Fruit fly (Drosophila melanogaster): ENCODE measurements around the gene NijA.

The NijA gene

dm6 chr3L:10683899-10684340 is 12.8 kb downstream of the NijA start (continued):
- TF ChIP-seq NC2β (GFP tag; optimal IDR thresholded peaks at IDR 0.05) (peak; percentile 22), Tbp (GFP tag; optimal IDR thresholded peaks at IDR 0.05) (no peak), gsb (GFP tag; IDR thresholded peaks at IDR 0.05) (peak; percentile 51; the same call in 1 of the 2 replicates), Vsx1 (GFP tag; optimal IDR thresholded peaks at IDR 0.05) (peak; percentile 61), Usf (GFP tag; optimal IDR thresholded peaks at IDR 0.05) (peak; percentile 33), CG12942 (GFP tag; optimal IDR thresholded peaks at IDR 0.05) (peak; percentile 41), Doc3 (GFP tag; IDR thresholded peaks at IDR 0.05; ENCODE audit: partially characterized antibody) (no peak), CG11695 (GFP tag; IDR thresholded peaks at IDR 0.05) (peak; percentile 79), E2f1 (GFP tag; IDR thresholded peaks at IDR 0.05) (peak; percentile 56), CG12219 (GFP tag; optimal IDR thresholded peaks at IDR 0.05) (no peak), CG5245 (GFP tag; optimal IDR thresholded peaks at IDR 0.05) (peak; percentile 28), gfzf (GFP tag; optimal IDR thresholded peaks at IDR 0.05) (no peak), CG8089 (GFP tag; optimal IDR thresholded peaks at IDR 0.05) (no peak), dmrt99B (tag; optimal IDR thresholded peaks at IDR 0.05) (peak; percentile 86), gt (GFP tag; IDR thresholded peaks at IDR 0.05) (peak; percentile 41; the same call in 1 of the 2 replicates), Oaz (GFP tag; IDR thresholded peaks at IDR 0.05) (peak; percentile 69), otp (GFP tag; IDR thresholded peaks at IDR 0.05) (peak; percentile 60; the same call in 1 of the 3 replicates), pho (GFP tag; optimal IDR thresholded peaks at IDR 0.05) (peak; percentile 44), trem (tag; optimal IDR thresholded peaks at IDR 0.05) (peak; percentile 53), CG32772 (GFP tag; IDR thresholded peaks at IDR 0.05) (peak; percentile 70), seq (GFP tag; IDR thresholded peaks at IDR 0.05) (0 out of 2 replicates have a peak, but pooled peaks have one; percentile 65), Hr78 (GFP tag; optimal IDR thresholded peaks at IDR 0.05) (peak in 1 of 2 experiments; percentile 19), Hey (tag; optimal IDR thresholded peaks at IDR 0.05) (no peak), dmrt11E (tag; optimal IDR thresholded peaks at IDR 0.05) (no peak), gce (GFP tag; IDR thresholded peaks at IDR 0.05) (no peak; the same call in 2 of the 3 replicates), Neu2 (GFP tag; optimal IDR thresholded peaks at IDR 0.05; ENCODE audit: borderline replicate concordance) (no peak), CG6272 (GFP tag; IDR thresholded peaks at IDR 0.05) (peak; percentile 27; the same call in 1 of the 2 replicates), fd96Cb (tag; optimal IDR thresholded peaks at IDR 0.05) (peak; percentile 79), CG2116 (GFP tag; optimal IDR thresholded peaks at IDR 0.05) (peak; percentile 31), lola (GFP tag; optimal IDR thresholded peaks at IDR 0.05) (peak in 1 of 3 experiments; percentile 23), ci (GFP tag; IDR thresholded peaks at IDR 0.05) (peak; percentile 79), CG3995 (GFP tag; optimal IDR thresholded peaks at IDR 0.05) (peak; percentile 27), CG6689 (GFP tag; IDR thresholded peaks at IDR 0.05) (peak; percentile 69; the same call in 1 of the 2 replicates), CG3726 (GFP tag; IDR thresholded peaks at IDR 0.05) (no peak), CG17612 (GFP tag; IDR thresholded peaks at IDR 0.05) (peak; percentile 36; the same call in 1 of the 2 replicates), CG2678 (tag; optimal IDR thresholded peaks at IDR 0.05) (peak; percentile 76), CG7556 (GFP tag; optimal IDR thresholded peaks at IDR 0.05) (peak; percentile 79), CG14050 (GFP tag; IDR thresholded peaks at IDR 0.05) (peak; percentile 20; the same call in 1 of the 3 replicates), chm (GFP tag; IDR thresholded peaks at IDR 0.05) (peak; percentile 35; the same call in 1 of the 2 replicates), CG14965 (GFP tag; optimal IDR thresholded peaks at IDR 0.05; ENCODE audit: borderline replicate concordance) (peak; percentile 16), CG4820 (GFP tag; optimal IDR thresholded peaks at IDR 0.05) (peak; percentile 64), nerfin-1 (tag; optimal IDR thresholded peaks at IDR 0.05) (peak; percentile 54), HLHmδ (GFP tag; optimal IDR thresholded peaks at IDR 0.05) (no peak), CG4424 (GFP tag; optimal IDR thresholded peaks at IDR 0.05) (peak; percentile 72), Poxn (GFP tag; IDR thresholded peaks at IDR 0.05) (no peak), Dad (GFP tag; optimal IDR thresholded peaks at IDR 0.05) (peak; percentile 14), Ets65A (GFP tag) (peak; percentile 98), CG11085 (GFP tag; IDR thresholded peaks at IDR 0.05) (no peak), jumu (GFP tag; optimal IDR thresholded peaks at IDR 0.05) (peak; percentile 83), nau (GFP tag; optimal IDR thresholded peaks at IDR 0.05) (peak; percentile 63)
